Fruit fly (Drosophila melanogaster): ENCODE results near the gene CycJ.

dm6 chr3L:3515280-3516020 is 49.2 kb downstream of the CycJ start, which contains the start of gene Eip63E:
- no peak for TF ChIP-seq CG11398 (GFP tag; optimal IDR thresholded peaks at IDR 0.05)
- TF ChIP-seq Dll (GFP tag; IDR thresholded peaks at IDR 0.05; ENCODE audit: partially characterized antibody), result peak; percentile 53; the same call in 2 of the 4 replicates
- TF ChIP-seq CG9609 (GFP tag; optimal IDR thresholded peaks at IDR 0.05), result no peak
